Worm (Caenorhabditis elegans): ENCODE data around the gene acs-19.

The acs-19 gene

DNA sequence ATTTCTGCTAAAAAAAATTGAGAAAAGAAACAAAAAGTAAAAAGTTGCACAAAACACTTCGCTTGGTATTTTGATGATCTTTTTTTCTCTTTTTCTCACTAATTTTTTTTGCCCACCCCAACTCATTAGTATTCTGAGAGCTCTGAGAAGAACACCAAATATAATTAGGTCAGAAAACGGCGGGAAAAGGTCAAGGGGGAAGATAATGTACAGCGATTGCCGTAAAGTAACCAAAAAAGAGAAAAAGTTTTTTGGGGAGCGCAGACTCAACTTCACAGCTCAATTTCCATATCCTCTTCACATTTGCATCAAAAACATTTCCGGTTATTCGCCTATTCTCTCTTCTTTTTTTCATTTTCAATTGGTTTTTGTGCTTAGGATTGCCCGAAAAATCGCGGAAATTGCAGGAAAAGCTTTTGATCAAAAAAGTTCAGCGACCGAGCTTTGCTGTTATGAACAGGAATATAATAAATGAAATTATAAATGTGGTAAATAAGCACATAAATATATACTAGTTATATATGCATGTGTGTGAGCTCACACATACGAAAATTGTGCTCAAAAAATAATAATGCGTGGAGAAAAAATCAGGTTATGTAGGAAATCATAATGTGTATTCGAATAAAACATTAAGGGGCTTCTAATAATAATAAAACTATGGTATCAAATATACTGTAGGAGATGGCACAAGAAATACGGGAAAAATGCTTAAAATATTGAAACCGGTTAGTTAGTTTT is 38.5 kb downstream of the acs-19 start:
- no peak for TF ChIP-seq ztf-29 (GFP tag; IDR thresholded peaks at IDR 0.05)
- TF ChIP-seq flt-1 (GFP tag; IDR thresholded peaks at IDR 0.05) = no peak
- TF ChIP-seq klf-2 (GFP tag; conservative IDR thresholded peaks at IDR 0.05) = no peak
- no peak for TF ChIP-seq cog-1 (tag; optimal IDR thresholded peaks at IDR 0.05)
- TF ChIP-seq med-1 (GFP tag; optimal IDR thresholded peaks at IDR 0.05; ENCODE audit: insufficient read depth) = no peak
- TF ChIP-seq ztf-23 (GFP tag; IDR thresholded peaks at IDR 0.05) = no peak
- TF ChIP-seq tab-1 (GFP tag; IDR thresholded peaks at IDR 0.05) = no peak
- no peak for TF ChIP-seq ref-1 (GFP tag; conservative IDR thresholded peaks at IDR 0.05)
- no peak for TF ChIP-seq T22C8.4 (GFP tag; IDR thresholded peaks at IDR 0.05)

DNA sequence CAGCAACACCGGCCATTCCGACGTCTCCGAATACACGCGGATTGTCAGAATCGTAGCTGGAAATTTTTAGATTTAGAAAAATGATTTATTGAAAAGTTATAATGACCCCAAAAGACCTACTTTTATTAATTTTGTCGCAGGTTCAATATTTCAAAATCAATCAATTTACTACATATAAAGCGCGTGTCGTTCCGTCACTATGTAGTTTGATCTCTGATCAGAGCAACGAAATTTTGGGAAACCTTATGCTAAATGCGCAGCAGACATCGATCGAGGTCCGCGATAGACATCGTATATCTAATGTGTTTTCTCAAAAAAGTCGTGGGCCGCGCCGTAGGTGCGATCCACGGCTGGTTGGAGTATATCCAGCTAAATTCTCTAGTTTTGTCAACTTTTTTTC is 42.2 kb downstream of the acs-19 start:
- TF ChIP-seq cog-1 (tag; optimal IDR thresholded peaks at IDR 0.05) = no peak
- no peak for TF ChIP-seq med-1 (GFP tag; optimal IDR thresholded peaks at IDR 0.05; ENCODE audit: insufficient read depth)
- TF ChIP-seq ztf-29 (GFP tag; IDR thresholded peaks at IDR 0.05) = no peak
- no peak for TF ChIP-seq ref-1 (GFP tag; conservative IDR thresholded peaks at IDR 0.05)
- TF ChIP-seq ztf-23 (GFP tag; IDR thresholded peaks at IDR 0.05) = no peak
- no peak for TF ChIP-seq tab-1 (GFP tag; IDR thresholded peaks at IDR 0.05)
- TF ChIP-seq klf-2 (GFP tag; conservative IDR thresholded peaks at IDR 0.05) = no peak
- no peak for TF ChIP-seq flt-1 (GFP tag; IDR thresholded peaks at IDR 0.05)
- no peak for TF ChIP-seq T22C8.4 (GFP tag; IDR thresholded peaks at IDR 0.05)

DNA sequence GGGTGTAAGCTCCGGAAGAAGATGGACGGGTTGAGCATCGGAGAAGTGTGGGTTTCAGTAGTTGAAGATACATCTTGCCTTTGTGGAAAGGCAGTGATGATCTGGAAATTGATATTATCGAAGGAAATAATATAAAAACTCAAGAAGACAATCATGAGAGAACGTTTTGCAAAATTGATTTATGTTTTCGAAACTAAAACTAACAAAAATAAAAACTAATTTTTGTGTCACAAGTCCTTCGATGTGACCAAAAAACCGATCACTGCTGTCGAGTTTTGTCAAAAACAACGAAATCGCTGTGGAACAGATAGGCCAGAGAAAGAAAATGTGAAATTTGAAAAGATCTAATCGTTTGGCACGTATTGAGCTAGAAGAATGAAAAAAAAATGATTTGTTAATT is 43.3 kb downstream of the acs-19 start, which contains the start of gene mmcm-1:
Gene mmcm-1 (minus strand): TSS at position 101 of the 400 bp plus-strand sequence.
- TF ChIP-seq med-1 (GFP tag; optimal IDR thresholded peaks at IDR 0.05; ENCODE audit: insufficient read depth) (no peak), tab-1 (GFP tag; IDR thresholded peaks at IDR 0.05) (no peak), ref-1 (GFP tag; conservative IDR thresholded peaks at IDR 0.05) (no peak), cog-1 (tag; optimal IDR thresholded peaks at IDR 0.05) (no peak), ztf-29 (GFP tag; IDR thresholded peaks at IDR 0.05) (no peak), flt-1 (GFP tag; IDR thresholded peaks at IDR 0.05) (no peak), klf-2 (GFP tag; conservative IDR thresholded peaks at IDR 0.05) (no peak), T22C8.4 (GFP tag; IDR thresholded peaks at IDR 0.05) (no peak), ztf-23 (GFP tag; IDR thresholded peaks at IDR 0.05) (no peak)

DNA sequence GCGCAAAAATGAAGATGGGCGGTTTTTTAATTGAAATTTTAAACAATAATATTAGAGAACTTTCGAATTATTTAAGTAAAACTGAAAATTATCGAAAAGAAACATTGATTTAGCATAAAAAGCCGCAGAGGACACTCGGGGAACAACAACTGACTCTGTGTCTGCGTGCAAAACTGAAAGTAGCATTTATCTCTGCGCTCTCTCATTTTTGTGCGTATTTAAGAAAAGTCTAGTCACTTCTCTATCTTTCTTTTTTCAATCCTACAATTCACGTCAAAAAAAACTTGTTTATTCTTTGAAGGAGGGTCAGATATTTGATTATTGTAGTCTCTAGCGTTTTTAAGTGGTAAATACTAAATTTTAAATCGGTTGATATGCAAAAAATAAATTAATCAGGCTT is 43.9 kb downstream of the acs-19 start:
- no peak for TF ChIP-seq flt-1 (GFP tag; IDR thresholded peaks at IDR 0.05)
- TF ChIP-seq klf-2 (GFP tag; conservative IDR thresholded peaks at IDR 0.05) = no peak
- no peak for TF ChIP-seq ztf-29 (GFP tag; IDR thresholded peaks at IDR 0.05)
- TF ChIP-seq ref-1 (GFP tag; conservative IDR thresholded peaks at IDR 0.05) = no peak
- no peak for TF ChIP-seq ztf-23 (GFP tag; IDR thresholded peaks at IDR 0.05)
- TF ChIP-seq med-1 (GFP tag; optimal IDR thresholded peaks at IDR 0.05; ENCODE audit: insufficient read depth) = no peak
- TF ChIP-seq tab-1 (GFP tag; IDR thresholded peaks at IDR 0.05) = no peak
- no peak for TF ChIP-seq cog-1 (tag; optimal IDR thresholded peaks at IDR 0.05)
- TF ChIP-seq T22C8.4 (GFP tag; IDR thresholded peaks at IDR 0.05) = no peak

DNA sequence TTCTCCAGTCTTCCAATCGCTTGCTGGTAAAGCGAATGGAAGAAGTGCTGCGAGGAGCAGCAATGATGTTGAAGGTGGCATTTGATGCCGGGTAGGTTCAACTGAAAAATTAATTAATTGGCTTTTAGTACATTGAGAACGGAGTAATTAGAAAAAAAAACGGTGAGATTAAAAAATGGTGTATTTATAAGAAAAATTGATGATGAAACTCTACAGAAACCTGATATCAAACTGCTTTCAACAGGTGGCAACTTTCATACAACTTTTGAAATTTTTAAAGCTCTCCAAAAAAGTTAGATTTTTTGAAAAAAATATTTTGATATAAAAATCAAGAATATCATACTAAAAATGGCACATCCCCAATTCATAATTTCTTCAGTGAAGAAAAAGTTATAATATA is 49.8 kb downstream of the acs-19 start, which contains the start of gene pat-3:
Gene pat-3 (minus strand): TSS at position 101 of the 400 bp plus-strand sequence.
- no peak for TF ChIP-seq klf-2 (GFP tag; conservative IDR thresholded peaks at IDR 0.05)
- TF ChIP-seq ztf-29 (GFP tag; IDR thresholded peaks at IDR 0.05) = no peak
- no peak for TF ChIP-seq ref-1 (GFP tag; conservative IDR thresholded peaks at IDR 0.05)
- no peak for TF ChIP-seq flt-1 (GFP tag; IDR thresholded peaks at IDR 0.05)
- no peak for TF ChIP-seq ztf-23 (GFP tag; IDR thresholded peaks at IDR 0.05)
- TF ChIP-seq T22C8.4 (GFP tag; IDR thresholded peaks at IDR 0.05) = no peak
- TF ChIP-seq med-1 (GFP tag; optimal IDR thresholded peaks at IDR 0.05; ENCODE audit: insufficient read depth) = no peak
- TF ChIP-seq cog-1 (tag; optimal IDR thresholded peaks at IDR 0.05) = no peak
- TF ChIP-seq tab-1 (GFP tag; IDR thresholded peaks at IDR 0.05) = no peak

DNA sequence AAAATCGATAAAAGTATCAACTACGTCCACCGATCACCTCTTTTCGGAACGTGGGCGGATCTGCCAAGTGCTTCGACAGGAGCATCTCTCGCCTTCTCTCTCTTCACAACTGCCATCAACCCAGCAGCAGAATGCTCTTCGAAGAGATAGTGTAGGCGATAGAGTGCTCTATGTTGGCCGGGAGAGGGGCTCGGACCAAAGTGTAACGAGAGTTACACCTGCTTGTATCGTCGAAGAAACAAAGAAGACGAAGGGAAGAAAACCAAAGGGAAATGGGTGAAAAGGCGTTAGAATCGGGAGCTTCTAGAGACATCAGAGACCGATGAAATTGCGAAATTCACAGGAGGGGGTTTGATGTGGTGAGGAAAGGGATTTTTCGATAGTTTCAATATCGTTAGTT is 50.5 kb downstream of the acs-19 start:
- TF ChIP-seq ref-1 (GFP tag; conservative IDR thresholded peaks at IDR 0.05) (no peak), klf-2 (GFP tag; conservative IDR thresholded peaks at IDR 0.05) (no peak), flt-1 (GFP tag; IDR thresholded peaks at IDR 0.05) (no peak), med-1 (GFP tag; optimal IDR thresholded peaks at IDR 0.05; ENCODE audit: insufficient read depth) (no peak), T22C8.4 (GFP tag; IDR thresholded peaks at IDR 0.05) (no peak)

DNA sequence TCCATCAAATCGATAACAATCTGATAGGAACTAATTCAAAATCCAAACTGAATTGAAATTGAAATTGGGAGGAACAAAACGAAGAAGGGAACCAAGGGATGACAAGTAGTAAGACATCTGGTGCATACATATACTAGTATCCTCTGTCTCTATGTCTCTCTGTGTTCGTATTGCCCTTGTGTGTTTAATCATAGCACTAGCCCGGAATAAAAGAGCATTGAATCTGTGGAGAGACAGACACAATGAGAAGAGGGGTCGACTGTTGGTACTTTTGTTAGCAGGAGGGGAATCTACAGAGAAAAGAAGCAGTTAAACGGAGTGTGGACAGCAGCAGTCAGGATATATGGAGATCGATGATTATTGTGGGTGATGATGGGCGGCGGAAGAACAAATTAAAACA is 51.4 kb downstream of the acs-19 start:
- TF ChIP-seq ztf-23 (GFP tag; IDR thresholded peaks at IDR 0.05) = 0 out of 2 replicates have a peak, but pooled peaks have one; percentile 28
- TF ChIP-seq med-1 (GFP tag; optimal IDR thresholded peaks at IDR 0.05; ENCODE audit: insufficient read depth) = no peak
- no peak for TF ChIP-seq T22C8.4 (GFP tag; IDR thresholded peaks at IDR 0.05)
- TF ChIP-seq klf-2 (GFP tag; conservative IDR thresholded peaks at IDR 0.05) = no peak
- peak; percentile 40; the same call in 1 of the 2 replicates for TF ChIP-seq ztf-29 (GFP tag; IDR thresholded peaks at IDR 0.05)
- TF ChIP-seq tab-1 (GFP tag; IDR thresholded peaks at IDR 0.05) = no peak
- TF ChIP-seq ref-1 (GFP tag; conservative IDR thresholded peaks at IDR 0.05) = no peak

DNA sequence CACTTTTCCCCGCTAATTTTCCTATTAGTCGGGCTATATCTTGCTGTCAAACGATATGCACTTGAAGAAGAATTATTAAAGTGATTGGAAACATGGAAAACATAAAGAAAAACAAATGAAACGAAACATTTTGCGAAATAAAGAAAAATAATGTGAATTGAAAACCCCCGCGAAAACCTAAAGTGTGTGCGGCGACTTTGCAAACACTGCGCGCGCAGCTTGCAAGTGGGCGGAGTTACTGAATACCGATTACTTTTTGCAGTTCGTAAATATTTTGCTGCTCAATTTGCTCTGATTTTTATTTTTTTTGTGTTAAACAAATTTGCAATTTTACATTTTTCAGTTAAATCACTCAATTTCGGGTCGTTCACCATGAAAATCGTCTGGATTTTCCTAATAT is 52.3 kb downstream of the acs-19 start, which contains the start of gene ccdc-47:
Gene ccdc-47 (plus strand): TSS at position 344 of the 400 bp plus-strand sequence.
- TF ChIP-seq T22C8.4 (GFP tag; IDR thresholded peaks at IDR 0.05) = peak; percentile 66
- peak; percentile 88 for TF ChIP-seq tab-1 (GFP tag; IDR thresholded peaks at IDR 0.05)
- TF ChIP-seq ztf-29 (GFP tag; IDR thresholded peaks at IDR 0.05) = no peak
- peak; percentile 77 for TF ChIP-seq klf-2 (GFP tag; conservative IDR thresholded peaks at IDR 0.05)
- peak; percentile 72 for TF ChIP-seq cog-1 (tag; optimal IDR thresholded peaks at IDR 0.05)
- peak; percentile 93 for TF ChIP-seq flt-1 (GFP tag; IDR thresholded peaks at IDR 0.05)
- 0 out of 2 replicates have a peak, but pooled peaks have one; percentile 22 for TF ChIP-seq ref-1 (GFP tag; conservative IDR thresholded peaks at IDR 0.05)
- peak; percentile 95 for TF ChIP-seq med-1 (GFP tag; optimal IDR thresholded peaks at IDR 0.05; ENCODE audit: insufficient read depth)
- TF ChIP-seq ztf-23 (GFP tag; IDR thresholded peaks at IDR 0.05) = peak; percentile 89
